Worm (Caenorhabditis elegans) whole organism, L4 larva: Measurements from ENCODE around the gene gck-4.

ENCODE experiments used
- F10B5.3 ChIP-seq: sonication (generic microtip); optimal IDR thresholded peaks from 2 replicates; lab custom pipeline; 2016; ENCODE audit warnings: mild to moderate bottlenecking, missing genetic modification characterization, missing compliant biosample characterization
- F44E2.7 ChIP-seq: fragments of 200-800 bp; sonication (Bioruptor generic); IDR thresholded peaks from 2 replicates; pipeline ENCODE4 v2.1.2; 2022; ENCODE audit warnings: missing genetic modification characterization, missing compliant biosample characterization
- F49E8.2 ChIP-seq: sonication (generic microtip); optimal IDR thresholded peaks from 2 replicates; lab custom pipeline; 2016; ENCODE audit warnings: missing compliant biosample characterization, mild to moderate bottlenecking, missing genetic modification characterization, borderline replicate concordance
- Y48G9A.11 ChIP-seq: fragments of 200-800 bp; sonication (Bioruptor generic); IDR thresholded peaks from 2 replicates; pipeline ENCODE4 v1.3.6; 2022; ENCODE audit warnings: missing genetic modification reagents, missing genetic modification characterization, missing compliant biosample characterization
- Y75B8A.6 ChIP-seq: fragments of 200-800 bp; sonication (Bioruptor generic); IDR thresholded peaks from 2 replicates; pipeline ENCODE4 v1.3.6; 2022; ENCODE audit warnings: missing genetic modification reagents, missing genetic modification characterization, missing compliant biosample characterization
- ZK337.2 ChIP-seq: fragments of 200-800 bp; sonication (Bioruptor generic); IDR thresholded peaks from 2 replicates; pipeline ENCODE4 v1.3.6; 2022; ENCODE audit warnings: missing genetic modification reagents, missing genetic modification characterization, missing compliant biosample characterization
- aha-1 ChIP-seq: fragments of 150-350 bp; peaks from one replicate; lab custom pipeline; 2014; ENCODE audit warnings: missing biosample characterization, missing genetic modification characterization
- aly-2 ChIP-seq: sonication (generic microtip); optimal IDR thresholded peaks from 2 replicates; lab custom pipeline; 2018; ENCODE audit warnings: missing biosample characterization, missing genetic modification characterization
- arid-1 ChIP-seq: fragments of 200-800 bp; sonication (Bioruptor generic); conservative IDR thresholded peaks from 2 replicates; pipeline ENCODE4 v1.3.6; 2022; ENCODE audit warnings: missing genetic modification reagents, missing genetic modification characterization, missing compliant biosample characterization
- attf-4 ChIP-seq: sonication (generic microtip); optimal IDR thresholded peaks from 3 replicates; lab custom pipeline; 2017; ENCODE audit warnings: missing biosample characterization, missing genetic modification characterization
- ceh-62 ChIP-seq: sonication (generic microtip); optimal IDR thresholded peaks from 2 replicates; lab custom pipeline; 2017; ENCODE audit warnings: missing biosample characterization, missing genetic modification characterization
- ceh-82 ChIP-seq: sonication (generic microtip); optimal IDR thresholded peaks from 2 replicates; lab custom pipeline; 2017; ENCODE audit warnings: missing biosample characterization, missing genetic modification characterization
- cey-2 ChIP-seq: sonication (generic microtip); optimal IDR thresholded peaks from 3 replicates; lab custom pipeline; 2017; ENCODE audit warnings: missing genetic modification characterization, mild to moderate bottlenecking, missing compliant biosample characterization, antibody characterized with exemption, borderline replicate concordance; ENCODE audit not compliant: insufficient read depth
- daf-16 ChIP-seq, 3 experiments: sonication (generic microtip); optimal IDR thresholded peaks; 2 replicates each; lab custom pipeline; 2016 to 2017; ENCODE audit warnings: missing genetic modification characterization in 3 of 3, missing genetic modification reagents in 3 of 3, mild to moderate bottlenecking in 2 of 3, missing compliant biosample characterization in 2 of 3, missing biosample characterization in 1 of 3, moderate library complexity in 1 of 3
- dmd-6 ChIP-seq: fragments of 200-800 bp; sonication (Bioruptor generic); IDR thresholded peaks from 2 replicates; pipeline ENCODE4 v1.3.6; 2022; ENCODE audit warnings: missing genetic modification reagents, missing genetic modification characterization, missing compliant biosample characterization
- dmd-9 ChIP-seq: fragments of 200-800 bp; sonication (Bioruptor generic); IDR thresholded peaks from 2 replicates; pipeline ENCODE4 v1.3.6; 2022; ENCODE audit warnings: missing genetic modification reagents, missing genetic modification characterization, missing compliant biosample characterization
- fkh-10 ChIP-seq: fragments of 150-350 bp; optimal IDR thresholded peaks from 2 replicates; lab custom pipeline; 2014; ENCODE audit warnings: missing biosample characterization, missing genetic modification reagents, missing genetic modification characterization
- gei-8 ChIP-seq: fragments of 200-800 bp; sonication (Bioruptor generic); optimal IDR thresholded peaks from 2 replicates; lab custom pipeline; 2018; ENCODE audit warnings: mild to moderate bottlenecking, missing genetic modification characterization, missing compliant biosample characterization
- hlh-11 ChIP-seq: fragments of 200-800 bp; sonication (Bioruptor generic); optimal IDR thresholded peaks from 2 replicates; lab custom pipeline; 2018; ENCODE audit warnings: mild to moderate bottlenecking, missing genetic modification characterization, missing compliant biosample characterization
- hlh-30 ChIP-seq: sonication (generic microtip); optimal IDR thresholded peaks from 2 replicates; lab custom pipeline; 2017; ENCODE audit warnings: antibody characterized with exemption, mild to moderate bottlenecking, missing genetic modification characterization, missing compliant biosample characterization; ENCODE audit not compliant: insufficient read depth
- hmg-1.1 ChIP-seq: fragments of 200-800 bp; sonication (Bioruptor generic); IDR thresholded peaks from 2 replicates; pipeline ENCODE4 v1.3.6; 2022; ENCODE audit warnings: missing genetic modification reagents, missing genetic modification characterization, missing compliant biosample characterization
- lin-13 ChIP-seq: fragments of 150-350 bp; optimal IDR thresholded peaks from 2 replicates; lab custom pipeline; 2014; ENCODE audit warnings: missing biosample characterization, missing genetic modification reagents, missing genetic modification characterization
- lin-15B ChIP-seq: fragments of 150-350 bp; sonication (generic microtip); optimal IDR thresholded peaks from 3 replicates; lab custom pipeline; 2014; ENCODE audit warnings: missing biosample characterization, missing genetic modification characterization
- lin-39 ChIP-seq: fragments of 150-350 bp; optimal IDR thresholded peaks from 2 replicates; lab custom pipeline; 2014; ENCODE audit warnings: missing biosample characterization, missing genetic modification reagents, missing genetic modification characterization
- lir-3 ChIP-seq: sonication (generic microtip); optimal IDR thresholded peaks from 2 replicates; lab custom pipeline; 2016; ENCODE audit warnings: mild to moderate bottlenecking, missing genetic modification characterization, missing compliant biosample characterization
- lsy-2 ChIP-seq, 2 experiments: fragments of 150-350 bp in 1 of 2; sonication (generic microtip) in 1 of 2; optimal IDR thresholded peaks; 2 replicates each; lab custom pipeline; 2014 to 2017; ENCODE audit warnings: missing biosample characterization in 2 of 2, missing genetic modification characterization in 2 of 2
- mdt-29 ChIP-seq: fragments of 200-800 bp; sonication (Bioruptor generic); IDR thresholded peaks from 2 replicates; pipeline ENCODE4 v1.3.6; 2022; ENCODE audit warnings: missing genetic modification reagents, missing genetic modification characterization, missing compliant biosample characterization
- mep-1 ChIP-seq: fragments of 150-350 bp; sonication (generic microtip); optimal IDR thresholded peaks from 3 replicates; lab custom pipeline; 2014; ENCODE audit warnings: missing biosample characterization, missing genetic modification characterization
- mxl-3 ChIP-seq: fragments of 200-800 bp; sonication (Bioruptor generic); optimal IDR thresholded peaks from 2 replicates; lab custom pipeline; 2018; ENCODE audit warnings: mild to moderate bottlenecking, missing genetic modification characterization, missing compliant biosample characterization
- nhr-102 ChIP-seq: sonication (generic microtip); optimal IDR thresholded peaks from 2 replicates; lab custom pipeline; 2016; ENCODE audit warnings: mild to moderate bottlenecking, missing genetic modification characterization, moderate library complexity, missing compliant biosample characterization
- nhr-11 ChIP-seq: fragments of 150-350 bp; optimal IDR thresholded peaks from 2 replicates; lab custom pipeline; 2014; ENCODE audit warnings: missing biosample characterization, missing genetic modification characterization
- nhr-111 ChIP-seq: fragments of 200-800 bp; sonication (Bioruptor generic); optimal IDR thresholded peaks from 2 replicates; lab custom pipeline; 2018; ENCODE audit warnings: mild to moderate bottlenecking, missing genetic modification characterization, missing compliant biosample characterization
- nhr-237 ChIP-seq: sonication (generic microtip); optimal IDR thresholded peaks from 2 replicates; lab custom pipeline; 2017; ENCODE audit warnings: missing biosample characterization, missing genetic modification characterization
- nhr-41 ChIP-seq: fragments of 200-800 bp; sonication (Bioruptor generic); IDR thresholded peaks from 2 replicates; pipeline ENCODE4 v1.3.6; 2022; ENCODE audit warnings: missing genetic modification reagents, missing genetic modification characterization, missing compliant biosample characterization
- nhr-42 ChIP-seq: fragments of 200-800 bp; sonication (Bioruptor generic); IDR thresholded peaks from 2 replicates; pipeline ENCODE4 v1.3.6; 2022; ENCODE audit warnings: missing genetic modification characterization, missing compliant biosample characterization
- nhr-48 ChIP-seq: sonication (generic microtip); optimal IDR thresholded peaks from 2 replicates; lab custom pipeline; 2016; ENCODE audit warnings: mild to moderate bottlenecking, missing genetic modification characterization, missing compliant biosample characterization
- nhr-6 ChIP-seq: fragments of 150-350 bp; optimal IDR thresholded peaks from 2 replicates; lab custom pipeline; 2014; ENCODE audit warnings: missing biosample characterization, missing genetic modification characterization
- nhr-77 ChIP-seq: fragments of 150-350 bp; optimal IDR thresholded peaks from 2 replicates; lab custom pipeline; 2014; ENCODE audit warnings: missing biosample characterization, missing genetic modification characterization
- pha-4 ChIP-seq, 2 experiments: fragments of 150-350 bp in 1 of 2; fragments of 200-800 bp in 1 of 2; sonication (Bioruptor generic) in 1 of 2; IDR thresholded peaks in 1 of 2; optimal IDR thresholded peaks in 1 of 2; 2 replicates each; pipeline versions ENCODE4 v1.3.6 to Lab custom; 2014 to 2022; ENCODE audit warnings: missing genetic modification characterization in 2 of 2, missing genetic modification reagents in 2 of 2, missing biosample characterization in 1 of 2, missing compliant biosample characterization in 1 of 2
- pqm-1 ChIP-seq: sonication (generic microtip); optimal IDR thresholded peaks from 2 replicates; lab custom pipeline; 2017; ENCODE audit warnings: missing biosample characterization, missing genetic modification characterization
- rbr-2 ChIP-seq: sonication (generic microtip); optimal IDR thresholded peaks from 2 replicates; lab custom pipeline; 2016; ENCODE audit warnings: missing genotype, missing genetic modification characterization, missing compliant biosample characterization
- saeg-2 ChIP-seq: fragments of 200-800 bp; sonication (Bioruptor generic); IDR thresholded peaks from 2 replicates; pipeline ENCODE4 v1.3.6; 2022; ENCODE audit warnings: missing genetic modification reagents, missing genetic modification characterization, missing compliant biosample characterization
- tag-97 ChIP-seq: fragments of 200-800 bp; sonication (Bioruptor generic); IDR thresholded peaks from 2 replicates; pipeline ENCODE4 v1.3.6; 2022; ENCODE audit warnings: missing genetic modification characterization, missing compliant biosample characterization
- tra-1 ChIP-seq: fragments of 200-800 bp; sonication (Bioruptor generic); IDR thresholded peaks from 2 replicates; pipeline ENCODE4 v1.3.6; 2022; ENCODE audit warnings: missing genetic modification reagents, missing genetic modification characterization, missing compliant biosample characterization
- unc-130 ChIP-seq: sonication (generic microtip); optimal IDR thresholded peaks from 2 replicates; lab custom pipeline; 2016; ENCODE audit warnings: missing genetic modification reagents, missing genetic modification characterization, missing compliant biosample characterization
- unc-62 ChIP-seq, 3 experiments: fragments of 150-350 bp in 1 of 3; sonication (generic microtip); optimal IDR thresholded peaks in 2 of 3; peaks in 1 of 3; 1 replicate in 1 of 3; 2 replicates in 2 of 3; lab custom pipeline; 2014 to 2017; ENCODE audit warnings: missing biosample characterization in 3 of 3, missing genetic modification characterization in 3 of 3, missing genetic modification reagents in 3 of 3, missing genotype in 1 of 3
- vab-7 ChIP-seq: fragments of 200-800 bp; sonication (Bioruptor generic); IDR thresholded peaks from 2 replicates; pipeline ENCODE4 v1.3.6; 2022; ENCODE audit warnings: missing genetic modification reagents, missing genetic modification characterization, missing compliant biosample characterization
- zag-1 ChIP-seq: fragments of 150-350 bp; optimal IDR thresholded peaks from 2 replicates; lab custom pipeline; 2014; ENCODE audit warnings: missing biosample characterization, missing genetic modification characterization
- zfp-3 ChIP-seq: fragments of 200-800 bp; sonication (Bioruptor generic); conservative IDR thresholded peaks from 2 replicates; pipeline ENCODE4 v1.3.6; 2022; ENCODE audit warnings: missing genetic modification reagents, missing genetic modification characterization, missing compliant biosample characterization
- zip-11 ChIP-seq: fragments of 200-800 bp; sonication (Bioruptor generic); IDR thresholded peaks from 2 replicates; pipeline ENCODE4 v1.3.6; 2022; ENCODE audit warnings: missing genetic modification characterization, missing compliant biosample characterization
- zip-2 ChIP-seq: fragments of 150-350 bp; optimal IDR thresholded peaks from 2 replicates; lab custom pipeline; 2014; ENCODE audit warnings: missing biosample characterization, missing genetic modification characterization

The gck-4 gene

DNA sequence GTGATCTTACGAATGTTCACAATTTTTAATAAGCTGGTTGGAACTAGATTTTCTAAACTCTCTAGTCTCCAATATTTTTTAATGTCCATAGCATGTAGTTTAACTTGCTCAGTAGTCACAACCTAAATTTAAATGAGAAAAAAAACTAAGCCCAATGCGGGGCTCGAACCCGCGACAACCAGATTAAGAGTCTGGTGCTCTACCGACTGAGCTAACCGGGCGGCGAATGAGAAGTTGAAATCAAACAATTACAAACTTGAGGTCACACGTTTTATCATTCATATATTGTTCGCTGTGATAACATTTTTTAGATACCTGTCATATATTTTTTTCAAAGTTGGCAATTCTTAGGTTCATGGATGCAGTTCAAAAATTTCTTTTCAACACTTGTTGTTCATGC, 21.2 kb upstream of the gck-4 start (continued):
- TF ChIP-seq aha-1 (tag; lab: Kevin White, UChicago) (no peak), daf-16 (GFP tag; optimal IDR thresholded peaks at IDR 0.05; lab: Kevin White, UChicago) (peak in 1 of 2 experiments; percentile 10), daf-16 (tag; optimal IDR thresholded peaks at IDR 0.05; lab: Kevin White, UChicago) (no peak), rbr-2 (tag; lab: Kevin White, UChicago) (no peak), aly-2 (no peak), arid-1 (GFP tag; lab: Robert Waterston, UW) (peak; percentile 51; the same call in 1 of the 2 replicates), nhr-6 (no peak), unc-130 (no peak), F49E8.2 (no peak), nhr-11 (tag; lab: Kevin White, UChicago) (no peak), Y48G9A.11 (GFP tag; lab: Robert Waterston, UW) (peak; percentile 52; the same call in 1 of the 2 replicates), cey-2 (tag; lab: Kevin White, UChicago) (no peak), pqm-1 (no peak), unc-62 (GFP tag; optimal IDR thresholded peaks at IDR 0.05 in 1 of 2; lab: Kevin White, UChicago) (no peak), unc-62 (tag; optimal IDR thresholded peaks at IDR 0.05; lab: Kevin White, UChicago) (no peak), lin-39 (tag; lab: Kevin White, UChicago) (no peak), mdt-29 (GFP tag; lab: Robert Waterston, UW) (no peak), lin-13 (peak; percentile 20), dmd-6 (GFP tag; lab: Robert Waterston, UW) (peak; percentile 34; the same call in 1 of the 2 replicates), ZK337.2 (GFP tag; lab: Robert Waterston, UW) (no peak), zip-2 (tag; lab: Kevin White, UChicago) (no peak), ceh-82 (tag; lab: Kevin White, UChicago) (no peak), hlh-11 (tag; lab: Kevin White, UChicago) (peak; percentile 11), pha-4 (GFP tag; IDR thresholded peaks at IDR 0.05; lab: Robert Waterston, UW) (no peak), pha-4 (tag; optimal IDR thresholded peaks at IDR 0.05; lab: Kevin White, UChicago) (no peak), lsy-2 (tag; optimal IDR thresholded peaks at IDR 0.05; lab: Kevin White, UChicago) (no peak), nhr-41 (no peak), dmd-9 (GFP tag; lab: Robert Waterston, UW) (no peak), nhr-111 (GFP tag; lab: Kevin White, UChicago) (no peak), lin-15B (no peak), vab-7 (GFP tag; lab: Robert Waterston, UW) (peak; percentile 23; the same call in 1 of the 2 replicates), hmg-1.1 (GFP tag; lab: Robert Waterston, UW) (peak; percentile 14; the same call in 1 of the 2 replicates), tra-1 (GFP tag; lab: Robert Waterston, UW) (no peak), zip-11 (GFP tag; lab: Robert Waterston, UW) (no peak), ceh-62 (no peak), F10B5.3 (tag; lab: Kevin White, UChicago) (no peak), nhr-42 (GFP tag; lab: Robert Waterston, UW) (no peak), attf-4 (tag; lab: Kevin White, UChicago) (no peak), mxl-3 (no peak), Y75B8A.6 (GFP tag; lab: Robert Waterston, UW) (no peak), tag-97 (no peak), F44E2.7 (GFP tag; lab: Robert Waterston, UW) (no peak), gei-8 (GFP tag; lab: Kevin White, UChicago) (no peak), mep-1 (tag; lab: Kevin White, UChicago) (no peak), nhr-77 (no peak), hlh-30 (peak; percentile 10), nhr-102 (tag; lab: Kevin White, UChicago) (no peak), nhr-48 (tag; lab: Kevin White, UChicago) (no peak), zag-1 (tag; lab: Kevin White, UChicago) (no peak), nhr-237 (tag; lab: Kevin White, UChicago) (no peak), zfp-3 (GFP tag; lab: Robert Waterston, UW) (no peak), lir-3 (tag; lab: Kevin White, UChicago) (no peak), saeg-2 (GFP tag; lab: Robert Waterston, UW) (no peak), fkh-10 (GFP tag; lab: Kevin White, UChicago) (no peak)
